Worm (Caenorhabditis elegans) whole organism, L1 larva: Measurements from ENCODE around the gene dgk-2.

ENCODE experiments used
- C04F5.9 ChIP-seq: sonication (generic microtip); optimal IDR thresholded peaks from 2 replicates; lab custom pipeline; 2016; ENCODE audit warnings: missing genetic modification characterization, missing compliant biosample characterization
- F16B12.6 ChIP-seq: fragments of 150-350 bp; optimal IDR thresholded peaks from 2 replicates; lab custom pipeline; 2014; ENCODE audit warnings: missing biosample characterization, missing genetic modification characterization
- Y116A8C.19 ChIP-seq: sonication (generic microtip); optimal IDR thresholded peaks from 2 replicates; lab custom pipeline; 2016; ENCODE audit warnings: missing compliant biosample characterization, missing genetic modification characterization, borderline replicate concordance
- aha-1 ChIP-seq: fragments of 150-350 bp; optimal IDR thresholded peaks from 2 replicates; lab custom pipeline; 2014; ENCODE audit warnings: missing biosample characterization, missing genetic modification characterization
- aly-2 ChIP-seq: fragments of 150-350 bp; optimal IDR thresholded peaks from 2 replicates; lab custom pipeline; 2014; ENCODE audit warnings: missing biosample characterization, missing genetic modification characterization
- ama-1 ChIP-seq: fragments of 150-350 bp; optimal IDR thresholded peaks from 2 replicates; lab custom pipeline; 2014
- ceh-63 ChIP-seq: fragments of 200-800 bp; sonication (Bioruptor generic); optimal IDR thresholded peaks from 2 replicates; lab custom pipeline; 2018; ENCODE audit warnings: mild to moderate bottlenecking, missing genetic modification characterization, missing compliant biosample characterization
- ceh-8 ChIP-seq: fragments of 200-800 bp; sonication (Bioruptor generic); optimal IDR thresholded peaks from 2 replicates; lab custom pipeline; 2018; ENCODE audit warnings: mild to moderate bottlenecking, missing genetic modification characterization, moderate library complexity, missing compliant biosample characterization
- ceh-88 ChIP-seq: fragments of 200-800 bp; sonication (Bioruptor generic); IDR thresholded peaks from 2 replicates; pipeline ENCODE4 v1.3.6; 2022; ENCODE audit warnings: missing genetic modification characterization, missing compliant biosample characterization
- ces-1 ChIP-seq: fragments of 150-350 bp; optimal IDR thresholded peaks from 2 replicates; lab custom pipeline; 2014; ENCODE audit warnings: missing biosample characterization, missing genetic modification reagents, missing genetic modification characterization
- efl-1 ChIP-seq, 4 experiments: fragments of 150-350 bp; optimal IDR thresholded peaks in 3 of 4; peaks in 1 of 4; 1 replicate in 1 of 4; 2 replicates in 3 of 4; lab custom pipeline; 2014; ENCODE audit warnings: missing biosample characterization in 2 of 4, missing genetic modification characterization in 2 of 4, missing genetic modification reagents in 2 of 4
- efl-3 ChIP-seq: fragments of 200-800 bp; sonication (Bioruptor generic); optimal IDR thresholded peaks from 2 replicates; lab custom pipeline; 2018; ENCODE audit warnings: mild to moderate bottlenecking, missing genetic modification characterization, missing compliant biosample characterization
- egl-27 ChIP-seq, 2 experiments: fragments of 150-350 bp in 1 of 2; sonication (generic microtip); optimal IDR thresholded peaks; 3 replicates each; lab custom pipeline; 2017 to 2018; ENCODE audit warnings: missing biosample characterization in 2 of 2, missing genetic modification characterization in 2 of 2, missing genetic modification reagents in 2 of 2
- elt-2 ChIP-seq: sonication (generic microtip); optimal IDR thresholded peaks from 2 replicates; lab custom pipeline; 2016; ENCODE audit warnings: missing genetic modification characterization, mild to moderate bottlenecking, inconsistent platforms, missing compliant biosample characterization, missing genetic modification reagents
- elt-3 ChIP-seq, 6 experiments: fragments of 150-350 bp in 1 of 6; sonication (generic microtip); optimal IDR thresholded peaks; 2 replicates each; lab custom pipeline; 2017 to 2018; ENCODE audit warnings: missing biosample characterization in 6 of 6, missing genetic modification characterization in 6 of 6, inconsistent platforms in 1 of 6
- ets-5 ChIP-seq: fragments of 200-800 bp; sonication (Bioruptor generic); IDR thresholded peaks from 2 replicates; pipeline ENCODE4 v1.3.6; 2022; ENCODE audit warnings: missing genetic modification characterization, missing compliant biosample characterization
- fkh-8 ChIP-seq: sonication (generic microtip); optimal IDR thresholded peaks from 2 replicates; lab custom pipeline; 2016; ENCODE audit warnings: mild to moderate bottlenecking, missing genetic modification characterization, missing compliant biosample characterization
- hlh-17 ChIP-seq: fragments of 200-800 bp; sonication (Bioruptor generic); optimal IDR thresholded peaks from 2 replicates; lab custom pipeline; 2018; ENCODE audit warnings: missing genetic modification characterization, mild to moderate bottlenecking, missing compliant biosample characterization, moderate library complexity, borderline replicate concordance
- hlh-4 ChIP-seq: sonication (generic microtip); optimal IDR thresholded peaks from 2 replicates; lab custom pipeline; 2016; ENCODE audit warnings: mild to moderate bottlenecking, missing genetic modification characterization, missing compliant biosample characterization
- isw-1 ChIP-seq: fragments of 200-800 bp; sonication (Bioruptor generic); IDR thresholded peaks from 2 replicates; pipeline ENCODE4 v1.3.6; 2022; ENCODE audit warnings: missing genetic modification characterization, missing compliant biosample characterization
- lin-13 ChIP-seq: fragments of 150-350 bp; optimal IDR thresholded peaks from 2 replicates; lab custom pipeline; 2014; ENCODE audit warnings: missing biosample characterization, missing genetic modification reagents, missing genetic modification characterization
- lin-14 ChIP-seq: fragments of 200-800 bp; sonication (Bioruptor generic); optimal IDR thresholded peaks from 2 replicates; lab custom pipeline; 2018; ENCODE audit warnings: mild to moderate bottlenecking, missing genetic modification characterization, moderate library complexity, missing compliant biosample characterization
- lin-39 ChIP-seq: fragments of 150-350 bp; optimal IDR thresholded peaks from 2 replicates; lab custom pipeline; 2014; ENCODE audit warnings: missing biosample characterization, missing genetic modification reagents, missing genetic modification characterization
- lir-3 ChIP-seq: sonication (generic microtip); optimal IDR thresholded peaks from 2 replicates; lab custom pipeline; 2016; ENCODE audit warnings: mild to moderate bottlenecking, missing genetic modification characterization, moderate library complexity, missing compliant biosample characterization; ENCODE audit not compliant: poor library complexity
- lsy-2 ChIP-seq, 2 experiments: fragments of 150-350 bp; optimal IDR thresholded peaks; 2 replicates each; lab custom pipeline; 2014; ENCODE audit warnings: missing biosample characterization in 2 of 2, missing genetic modification characterization in 2 of 2
- mdl-1 ChIP-seq, 2 experiments: fragments of 150-350 bp; optimal IDR thresholded peaks; 2 replicates each; lab custom pipeline; 2014 to 2017; ENCODE audit warnings: missing biosample characterization in 2 of 2, missing genetic modification characterization in 2 of 2, inconsistent platforms in 1 of 2
- mep-1 ChIP-seq: fragments of 150-350 bp; optimal IDR thresholded peaks from 2 replicates; lab custom pipeline; 2014; ENCODE audit warnings: missing biosample characterization, missing genetic modification characterization
- nhr-12 ChIP-seq: sonication (generic microtip); optimal IDR thresholded peaks from 2 replicates; lab custom pipeline; 2017; ENCODE audit warnings: missing biosample characterization, missing genetic modification characterization
- nhr-20 ChIP-seq: sonication (generic microtip); optimal IDR thresholded peaks from 2 replicates; lab custom pipeline; 2016; ENCODE audit warnings: mild to moderate bottlenecking, missing genetic modification characterization, missing compliant biosample characterization
- nhr-28 ChIP-seq: fragments of 150-350 bp; optimal IDR thresholded peaks from 2 replicates; lab custom pipeline; 2014; ENCODE audit warnings: missing biosample characterization, missing genetic modification characterization
- nhr-71 ChIP-seq: sonication (generic microtip); optimal IDR thresholded peaks from 2 replicates; lab custom pipeline; 2016; ENCODE audit warnings: mild to moderate bottlenecking, missing genetic modification characterization, moderate library complexity, missing compliant biosample characterization
- nhr-76 ChIP-seq: sonication (generic microtip); optimal IDR thresholded peaks from 2 replicates; lab custom pipeline; 2017; ENCODE audit warnings: missing biosample characterization, missing genetic modification characterization
- nhr-77 ChIP-seq: fragments of 150-350 bp; optimal IDR thresholded peaks from 2 replicates; lab custom pipeline; 2014; ENCODE audit warnings: missing biosample characterization, missing genetic modification characterization
- nhr-84 ChIP-seq: sonication (generic microtip); optimal IDR thresholded peaks from 2 replicates; lab custom pipeline; 2017; ENCODE audit warnings: missing biosample characterization, missing genetic modification characterization
- nhr-85 ChIP-seq: sonication (generic microtip); peaks from one replicate; lab custom pipeline; 2016; ENCODE audit warnings: missing genetic modification characterization, inconsistent platforms, missing compliant biosample characterization
- nhr-90 ChIP-seq: sonication (generic microtip); optimal IDR thresholded peaks from 2 replicates; lab custom pipeline; 2016; ENCODE audit warnings: mild to moderate bottlenecking, missing genetic modification characterization, missing compliant biosample characterization; ENCODE audit not compliant: poor library complexity
- rnt-1 ChIP-seq: sonication (generic microtip); optimal IDR thresholded peaks from 2 replicates; lab custom pipeline; 2016; ENCODE audit warnings: mild to moderate bottlenecking, missing genetic modification characterization, moderate library complexity, missing compliant biosample characterization
- skn-1 ChIP-seq: fragments of 150-350 bp; optimal IDR thresholded peaks from 2 replicates; lab custom pipeline; 2014; ENCODE audit warnings: missing biosample characterization, missing genetic modification characterization
- tbx-2 ChIP-seq: sonication (generic microtip); optimal IDR thresholded peaks from 2 replicates; lab custom pipeline; 2016; ENCODE audit warnings: missing genetic modification characterization, missing compliant biosample characterization
- tlp-1 ChIP-seq: fragments of 150-350 bp; optimal IDR thresholded peaks from 2 replicates; lab custom pipeline; 2014; ENCODE audit warnings: missing biosample characterization, missing genetic modification characterization
- unc-130 ChIP-seq: fragments of 150-350 bp; optimal IDR thresholded peaks from 2 replicates; lab custom pipeline; 2017; ENCODE audit warnings: missing biosample characterization, missing genetic modification characterization, inconsistent platforms
- unc-86 ChIP-seq: sonication (generic microtip); optimal IDR thresholded peaks from 2 replicates; lab custom pipeline; 2016; ENCODE audit warnings: missing genetic modification characterization, missing compliant biosample characterization
- unc-98 ChIP-seq: fragments of 200-800 bp; sonication (Bioruptor generic); IDR thresholded peaks from 2 replicates; pipeline ENCODE4 v1.3.6; 2022; ENCODE audit warnings: missing genetic modification characterization, missing compliant biosample characterization
- vab-15 ChIP-seq: sonication (generic microtip); optimal IDR thresholded peaks from 2 replicates; lab custom pipeline; 2017; ENCODE audit warnings: missing genotype, mild to moderate bottlenecking, missing genetic modification characterization, missing compliant biosample characterization
- zip-4 ChIP-seq: fragments of 200-800 bp; sonication (Bioruptor generic); optimal IDR thresholded peaks from 2 replicates; lab custom pipeline; 2018; ENCODE audit warnings: mild to moderate bottlenecking, missing genetic modification characterization, moderate library complexity, missing compliant biosample characterization
- ztf-11 ChIP-seq, 2 experiments: sonication (generic microtip); optimal IDR thresholded peaks; 2 replicates each; lab custom pipeline; 2016 to 2017; ENCODE audit warnings: missing genetic modification characterization in 2 of 2, missing biosample characterization in 1 of 2, missing compliant biosample characterization in 1 of 2

Gene dgk-2

ce11 chrX:4544543-4544942 is 40.4 kb upstream of the dgk-2 start, which contains the start of gene C07A12.2:
TSS of gene C07A12.2 (plus strand) at chrX:4544843.
- no peak for TF ChIP-seq unc-98 (GFP tag; lab: Robert Waterston, UW)
- TF ChIP-seq hlh-4 (tag; lab: Kevin White, UChicago) = no peak
- no peak for TF ChIP-seq aha-1 (tag; lab: Kevin White, UChicago)
- no peak for TF ChIP-seq lsy-2 (tag; optimal IDR thresholded peaks at IDR 0.05; lab: Kevin White, UChicago)
- TF ChIP-seq egl-27 (tag; optimal IDR thresholded peaks at IDR 0.05; lab: Kevin White, UChicago) = no peak
- no peak for TF ChIP-seq nhr-71 (tag; lab: Kevin White, UChicago)
- no peak for TF ChIP-seq lin-13 (GFP tag; lab: Kevin White, UChicago)
- no peak for TF ChIP-seq ceh-88 (GFP tag; lab: Robert Waterston, UW)
- TF ChIP-seq lir-3 (tag; lab: Kevin White, UChicago) = no peak
- no peak for TF ChIP-seq efl-3 (GFP tag; lab: Kevin White, UChicago)
- TF ChIP-seq ceh-8 (GFP tag; lab: Kevin White, UChicago) = no peak
- TF ChIP-seq vab-15 (tag; lab: Kevin White, UChicago) = no peak
- no peak for TF ChIP-seq Y116A8C.19 (tag; lab: Kevin White, UChicago)
- no peak for TF ChIP-seq C04F5.9 (tag; lab: Kevin White, UChicago)
- no peak for TF ChIP-seq isw-1 (GFP tag; lab: Robert Waterston, UW)
- TF ChIP-seq hlh-17 = no peak
- no peak for TF ChIP-seq mep-1 (tag; lab: Kevin White, UChicago)
- TF ChIP-seq unc-86 = no peak
- no peak for TF ChIP-seq ama-1

- TF ChIP-seq nhr-76 (tag; lab: Kevin White, UChicago) (no peak), elt-3 (tag; optimal IDR thresholded peaks at IDR 0.05; lab: Kevin White, UChicago) (no peak), nhr-71 (tag; lab: Kevin White, UChicago) (no peak), unc-86 (no peak), ces-1 (GFP tag; lab: Kevin White, UChicago) (no peak), elt-2 (tag; lab: Kevin White, UChicago) (peak; percentile 34), tlp-1 (tag; lab: Kevin White, UChicago) (no peak), vab-15 (tag; lab: Kevin White, UChicago) (no peak), ztf-11 (tag; optimal IDR thresholded peaks at IDR 0.05; lab: Kevin White, UChicago) (no peak), efl-1 (optimal IDR thresholded peaks at IDR 0.05; lab: Kevin White, UChicago) (no peak), efl-1 (GFP tag; optimal IDR thresholded peaks at IDR 0.05 in 1 of 2; lab: Kevin White, UChicago) (peak in 1 of 2 experiments; percentile 67), ceh-63 (GFP tag; lab: Kevin White, UChicago) (no peak), nhr-28 (no peak)
Measured at ce11 chrX:4534112-4534511, 29.9 kb upstream of the dgk-2 start.

ce11 chrX:4532160-4532741 is 28.1 kb upstream of the dgk-2 start, which contains the start of gene nhr-35:
TSS of gene nhr-35 (plus strand) at chrX:4532691.
- TF ChIP-seq skn-1 (tag; lab: Kevin White, UChicago) (no peak), nhr-85 (tag; lab: Kevin White, UChicago) (peak; percentile 92), lin-39 (tag; lab: Kevin White, UChicago) (no peak), Y116A8C.19 (tag; lab: Kevin White, UChicago) (no peak), nhr-20 (tag; lab: Kevin White, UChicago) (peak; percentile 97), nhr-12 (no peak), aly-2 (tag; lab: Kevin White, UChicago) (no peak), nhr-84 (tag; lab: Kevin White, UChicago) (no peak), nhr-77 (tag; lab: Kevin White, UChicago) (no peak), elt-3 (tag; optimal IDR thresholded peaks at IDR 0.05; lab: Kevin White, UChicago) (peak in 5 of 6 experiments; percentile 27 to 84 (median 74)), rnt-1 (tag; lab: Kevin White, UChicago) (peak; percentile 72), fkh-8 (no peak), nhr-28 (no peak), ceh-8 (GFP tag; lab: Kevin White, UChicago) (no peak), aha-1 (tag; lab: Kevin White, UChicago) (no peak), nhr-76 (tag; lab: Kevin White, UChicago) (no peak), ets-5 (GFP tag; lab: Robert Waterston, UW) (no peak), hlh-17 (no peak), unc-130 (tag; lab: Kevin White, UChicago) (peak; percentile 94), F16B12.6 (tag; lab: Kevin White, UChicago) (no peak), tbx-2 (tag; lab: Kevin White, UChicago) (peak; percentile 66), zip-4 (GFP tag; lab: Kevin White, UChicago) (no peak), ama-1 (peak; percentile 29), mdl-1 (tag; optimal IDR thresholded peaks at IDR 0.05; lab: Kevin White, UChicago) (peak in 1 of 2 experiments; percentile 93), efl-1 (optimal IDR thresholded peaks at IDR 0.05; lab: Kevin White, UChicago) (peak in 1 of 2 experiments; percentile 15), efl-1 (GFP tag; optimal IDR thresholded peaks at IDR 0.05 in 1 of 2; lab: Kevin White, UChicago) (peak; percentile 11 to 55), nhr-71 (tag; lab: Kevin White, UChicago) (peak; percentile 79), lin-14 (GFP tag; lab: Kevin White, UChicago) (peak; percentile 95), nhr-90 (tag; lab: Kevin White, UChicago) (peak; percentile 66)
